Fruit fly (Drosophila melanogaster) whole organism, adult: ENCODE data around the gene CG31805.

ENCODE experiments used
- CG14711 ChIP-seq: fragments of 200-800 bp; sonication (Bioruptor generic); optimal IDR thresholded peaks from 2 replicates; lab custom pipeline; 2018; ENCODE audit warnings: missing biosample characterization, mild to moderate bottlenecking, missing genetic modification characterization, moderate library complexity
- CG1620 ChIP-seq: fragments of 200-800 bp; sonication (Bioruptor generic); optimal IDR thresholded peaks from 2 replicates; lab custom pipeline; 2016; ENCODE audit warnings: missing biosample characterization, missing genetic modification characterization
- cnc ChIP-seq, 2 experiments: fragments of >200 bp; optimal IDR thresholded peaks; 2 replicates each; lab custom pipeline; 2017
- kay ChIP-seq: fragments of 200-800 bp; sonication (Bioruptor generic); peaks from one replicate; lab custom pipeline; 2016; ENCODE audit warnings: missing biosample characterization, missing genetic modification characterization, borderline replicate concordance
- tj ChIP-seq: fragments of 200-800 bp; sonication (Bioruptor generic); optimal IDR thresholded peaks from 3 replicates; lab custom pipeline; 2017; ENCODE audit warnings: missing biosample characterization, mild to moderate bottlenecking, missing genetic modification characterization, moderate library complexity

DNA sequence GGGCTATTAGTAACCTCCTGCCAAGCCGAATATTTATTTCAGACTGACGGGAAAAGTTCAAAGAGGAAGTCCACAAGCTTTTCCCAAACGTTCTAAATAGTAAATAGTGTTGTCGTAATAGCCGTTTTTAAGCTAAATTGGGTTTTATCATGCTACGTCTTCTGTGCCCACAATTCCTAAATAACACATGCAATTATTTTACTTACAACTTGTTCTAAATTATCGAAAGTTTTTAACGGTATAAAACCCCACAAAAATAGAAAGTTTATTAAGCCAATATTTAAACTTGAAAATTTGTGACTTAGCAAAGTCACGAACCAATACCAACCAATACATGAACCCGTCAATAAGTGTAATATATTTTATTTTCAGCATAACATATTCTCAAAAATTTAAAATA is 51.6 kb downstream of the CG31805 start, which contains the start of gene CG13284:
- TF ChIP-seq tj (no peak), CG14711 (no peak), kay (GFP tag; lab: Kevin White, UChicago) (no peak), CG1620 (GFP tag; lab: Kevin White, UChicago) (no peak), cnc (optimal IDR thresholded peaks at IDR 0.05; lab: Kevin White, UChicago) (no peak)
